Worm (Caenorhabditis elegans) whole organism, L3 larva: ENCODE measurements around the gene Y45F10B.59.

ENCODE experiments used
- aly-2 ChIP-seq: fragments of 150-350 bp; optimal IDR thresholded peaks from 2 replicates; lab custom pipeline; 2014; ENCODE audit warnings: missing biosample characterization, missing genetic modification characterization
- ama-1 ChIP-seq: fragments of 150-350 bp; optimal IDR thresholded peaks from 2 replicates; lab custom pipeline; 2018
- ceh-16 ChIP-seq: sonication (generic microtip); optimal IDR thresholded peaks from 2 replicates; lab custom pipeline; 2017; ENCODE audit warnings: missing biosample characterization, missing genetic modification characterization
- ceh-28 ChIP-seq: fragments of 150-350 bp; optimal IDR thresholded peaks from 2 replicates; lab custom pipeline; 2014; ENCODE audit warnings: missing biosample characterization, missing genetic modification reagents, missing genetic modification characterization
- ceh-82 ChIP-seq: fragments of 150-350 bp; optimal IDR thresholded peaks from 2 replicates; lab custom pipeline; 2014; ENCODE audit warnings: missing biosample characterization, missing genetic modification characterization
- ceh-9 ChIP-seq: sonication (generic microtip); optimal IDR thresholded peaks from 2 replicates; lab custom pipeline; 2018; ENCODE audit warnings: missing biosample characterization, missing genetic modification characterization
- daf-12 ChIP-seq: fragments of 150-350 bp; optimal IDR thresholded peaks from 2 replicates; lab custom pipeline; 2014; ENCODE audit warnings: missing biosample characterization, missing genetic modification reagents, missing genetic modification characterization
- egl-27 ChIP-seq: sonication (generic microtip); optimal IDR thresholded peaks from 4 replicates; lab custom pipeline; 2017; ENCODE audit warnings: missing biosample characterization, missing genetic modification reagents, missing genetic modification characterization
- egl-5 ChIP-seq: fragments of 150-350 bp; optimal IDR thresholded peaks from 2 replicates; lab custom pipeline; 2017; ENCODE audit warnings: missing biosample characterization, missing genetic modification reagents, missing genetic modification characterization, inconsistent platforms
- elt-2 ChIP-seq: sonication (generic microtip); optimal IDR thresholded peaks from 2 replicates; lab custom pipeline; 2016; ENCODE audit warnings: missing genetic modification reagents, mild to moderate bottlenecking, missing genetic modification characterization, missing compliant biosample characterization
- elt-3 ChIP-seq, 3 experiments: fragments of 150-350 bp in 1 of 3; sonication (generic microtip) in 2 of 3; optimal IDR thresholded peaks; 2 replicates in 2 of 3; 4 replicates in 1 of 3; lab custom pipeline; 2014 to 2017; ENCODE audit warnings: missing biosample characterization in 3 of 3, missing genetic modification characterization in 3 of 3
- fkh-10 ChIP-seq: sonication (generic microtip); optimal IDR thresholded peaks from 2 replicates; lab custom pipeline; 2017; ENCODE audit warnings: missing biosample characterization, missing genetic modification reagents, missing genetic modification characterization
- fkh-2 ChIP-seq: fragments of 150-350 bp; optimal IDR thresholded peaks from 2 replicates; lab custom pipeline; 2014; ENCODE audit warnings: missing biosample characterization, missing genetic modification reagents, missing genetic modification characterization
- fos-1 ChIP-seq: fragments of 150-350 bp; optimal IDR thresholded peaks from 2 replicates; lab custom pipeline; 2014; ENCODE audit warnings: missing biosample characterization, missing genetic modification characterization
- hmg-11 ChIP-seq: sonication (generic microtip); optimal IDR thresholded peaks from 2 replicates; lab custom pipeline; 2016; ENCODE audit warnings: missing genetic modification characterization, missing compliant biosample characterization
- jun-1 ChIP-seq: fragments of 150-350 bp; optimal IDR thresholded peaks from 2 replicates; lab custom pipeline; 2014; ENCODE audit warnings: missing biosample characterization, missing genetic modification reagents, missing genetic modification characterization
- lin-39 ChIP-seq: fragments of 150-350 bp; optimal IDR thresholded peaks from 2 replicates; lab custom pipeline; 2018; ENCODE audit warnings: missing biosample characterization, missing genetic modification reagents, missing genetic modification characterization
- lsy-12 ChIP-seq: sonication (generic microtip); optimal IDR thresholded peaks from 2 replicates; lab custom pipeline; 2016; ENCODE audit warnings: mild to moderate bottlenecking, missing genetic modification characterization, missing compliant biosample characterization
- mml-1 ChIP-seq: fragments of 150-350 bp; sonication (generic microtip); optimal IDR thresholded peaks from 3 replicates; lab custom pipeline; 2014; ENCODE audit warnings: missing biosample characterization, missing genetic modification characterization
- nfya-1 ChIP-seq: sonication (generic microtip); optimal IDR thresholded peaks from 2 replicates; lab custom pipeline; 2017; ENCODE audit warnings: missing genetic modification characterization, mild to moderate bottlenecking, missing compliant biosample characterization, antibody characterized with exemption, moderate library complexity; ENCODE audit not compliant: insufficient read depth
- nhr-11 ChIP-seq: fragments of 150-350 bp; optimal IDR thresholded peaks from 2 replicates; lab custom pipeline; 2014; ENCODE audit warnings: missing biosample characterization, missing genetic modification characterization
- nhr-12 ChIP-seq: fragments of 150-350 bp; optimal IDR thresholded peaks from 2 replicates; lab custom pipeline; 2014; ENCODE audit warnings: missing biosample characterization, missing genetic modification characterization
- nhr-23 ChIP-seq: fragments of 150-350 bp; optimal IDR thresholded peaks from 2 replicates; lab custom pipeline; 2014; ENCODE audit warnings: missing biosample characterization, missing genetic modification reagents, missing genetic modification characterization
- nhr-25 ChIP-seq: sonication (generic microtip); optimal IDR thresholded peaks from 2 replicates; lab custom pipeline; 2017; ENCODE audit warnings: missing biosample characterization, missing genetic modification characterization
- nhr-28 ChIP-seq: fragments of 150-350 bp; optimal IDR thresholded peaks from 2 replicates; lab custom pipeline; 2014; ENCODE audit warnings: missing biosample characterization, missing genetic modification characterization
- nhr-43 ChIP-seq: sonication (generic microtip); optimal IDR thresholded peaks from 2 replicates; lab custom pipeline; 2016; ENCODE audit warnings: mild to moderate bottlenecking, missing genetic modification characterization, missing compliant biosample characterization; ENCODE audit not compliant: poor library complexity, severe bottlenecking
- nhr-67 ChIP-seq: fragments of 150-350 bp; optimal IDR thresholded peaks from 2 replicates; lab custom pipeline; 2014; ENCODE audit warnings: missing biosample characterization, missing genetic modification characterization
- nhr-76 ChIP-seq: fragments of 150-350 bp; sonication (generic microtip); optimal IDR thresholded peaks from 5 replicates; lab custom pipeline; 2014; ENCODE audit warnings: missing biosample characterization, missing genetic modification characterization
- nhr-77 ChIP-seq: fragments of 150-350 bp; optimal IDR thresholded peaks from 2 replicates; lab custom pipeline; 2014; ENCODE audit warnings: missing biosample characterization, missing genetic modification characterization
- pha-4 ChIP-seq: fragments of 150-350 bp; optimal IDR thresholded peaks from 2 replicates; lab custom pipeline; 2014; ENCODE audit warnings: missing biosample characterization, missing genetic modification reagents, missing genetic modification characterization
- pqm-1 ChIP-seq: fragments of 150-350 bp; optimal IDR thresholded peaks from 2 replicates; lab custom pipeline; 2017; ENCODE audit warnings: missing biosample characterization, missing genetic modification characterization, inconsistent platforms
- sea-2 ChIP-seq: fragments of 150-350 bp; sonication (generic microtip); optimal IDR thresholded peaks from 4 replicates; lab custom pipeline; 2014; ENCODE audit warnings: missing biosample characterization, missing genetic modification reagents, missing genetic modification characterization
- snpc-4 ChIP-seq: fragments of 150-350 bp; optimal IDR thresholded peaks from 2 replicates; lab custom pipeline; 2014; ENCODE audit warnings: missing biosample characterization, missing genetic modification characterization
- unc-39 ChIP-seq: sonication (generic microtip); optimal IDR thresholded peaks from 4 replicates; lab custom pipeline; 2017; ENCODE audit warnings: missing biosample characterization, missing genetic modification characterization
- zag-1 ChIP-seq: fragments of 150-350 bp; optimal IDR thresholded peaks from 2 replicates; lab custom pipeline; 2014; ENCODE audit warnings: missing biosample characterization, missing genetic modification characterization

Gene Y45F10B.59

ce11 chrIV:13600643-13601042 lies 1.8 kb upstream of the Y45F10B.59 start:
- TF ChIP-seq ceh-82 (no peak), lsy-12 (tag; lab: Kevin White, UChicago) (no peak), snpc-4 (tag; lab: Kevin White, UChicago) (peak; percentile 70), zag-1 (tag; lab: Kevin White, UChicago) (no peak), hmg-11 (tag; lab: Kevin White, UChicago) (no peak), egl-27 (tag; lab: Kevin White, UChicago) (no peak), fkh-2 (no peak), elt-3 (tag; optimal IDR thresholded peaks at IDR 0.05; lab: Kevin White, UChicago) (no peak)

- TF ChIP-seq snpc-4 (tag; lab: Kevin White, UChicago), result peak; percentile 40
- no peak for TF ChIP-seq lin-39
Observed at ce11 chrIV:13601428-13601827, 991 bp upstream of the Y45F10B.59 start.

ce11 chrIV:13609755-13610154 lies 7.3 kb downstream of the Y45F10B.59 start, which contains the start of gene C08F11.13:
TSS of gene C08F11.13 (minus strand) at chrIV:13609892.
- TF ChIP-seq unc-39 (tag; lab: Kevin White, UChicago) (no peak), jun-1 (tag; lab: Kevin White, UChicago) (peak; percentile 0), elt-2 (tag; lab: Kevin White, UChicago) (peak; percentile 69), ama-1 (no peak), lin-39 (no peak), pha-4 (tag; lab: Kevin White, UChicago) (peak; percentile 60), elt-3 (tag; optimal IDR thresholded peaks at IDR 0.05; lab: Kevin White, UChicago) (no peak), lsy-12 (tag; lab: Kevin White, UChicago) (no peak), pqm-1 (tag; lab: Kevin White, UChicago) (peak; percentile 82)

- peak; percentile 19 for TF ChIP-seq pha-4 (tag; lab: Kevin White, UChicago)
- TF ChIP-seq daf-12, result no peak
- TF ChIP-seq lin-39, result no peak
- TF ChIP-seq mml-1 (tag; lab: Kevin White, UChicago), result no peak
- no peak for TF ChIP-seq nhr-28
- no peak for TF ChIP-seq ceh-9 (tag; lab: Kevin White, UChicago)
- no peak for TF ChIP-seq nhr-25 (tag; lab: Kevin White, UChicago)
- no peak for TF ChIP-seq nhr-11
- TF ChIP-seq zag-1 (tag; lab: Kevin White, UChicago), result no peak
- no peak for TF ChIP-seq nhr-77 (tag; lab: Kevin White, UChicago)
- no peak for TF ChIP-seq fos-1 (tag; lab: Kevin White, UChicago)
- TF ChIP-seq nhr-67 (tag; lab: Kevin White, UChicago), result no peak
- TF ChIP-seq elt-2 (tag; lab: Kevin White, UChicago), result peak; percentile 15
- no peak for TF ChIP-seq elt-3 (tag; optimal IDR thresholded peaks at IDR 0.05; lab: Kevin White, UChicago)
- TF ChIP-seq sea-2 (GFP tag; lab: Kevin White, UChicago), result no peak
- no peak for TF ChIP-seq aly-2
Observed at ce11 chrIV:13619203-13619602, 16.8 kb downstream of the Y45F10B.59 start, which contains the start of gene C08F11.3. TSS of gene C08F11.3 (plus strand) at chrIV:13619503.

ce11 chrIV:13623533-13623932 lies 21.1 kb downstream of the Y45F10B.59 start, which contains the start of gene C08F11.1:
TSS of gene C08F11.1 (plus strand) at chrIV:13623833.
- TF ChIP-seq nhr-11 (no peak), zag-1 (tag; lab: Kevin White, UChicago) (no peak), sea-2 (GFP tag; lab: Kevin White, UChicago) (no peak), mml-1 (tag; lab: Kevin White, UChicago) (no peak), snpc-4 (tag; lab: Kevin White, UChicago) (no peak), nhr-76 (no peak), ceh-16 (tag; lab: Kevin White, UChicago) (no peak), fkh-2 (no peak), pha-4 (tag; lab: Kevin White, UChicago) (no peak), jun-1 (tag; lab: Kevin White, UChicago) (no peak), ceh-28 (tag; lab: Kevin White, UChicago) (no peak)
- TF ChIP-seq, all 47 proteins: peak for 0

- TF ChIP-seq egl-5 (no peak), nfya-1 (tag; lab: Kevin White, UChicago) (no peak), nhr-28 (no peak), jun-1 (tag; lab: Kevin White, UChicago) (no peak), egl-27 (tag; lab: Kevin White, UChicago) (no peak), nhr-77 (tag; lab: Kevin White, UChicago) (no peak), ceh-9 (tag; lab: Kevin White, UChicago) (no peak), nhr-43 (tag; lab: Kevin White, UChicago) (no peak), lsy-12 (tag; lab: Kevin White, UChicago) (no peak), ama-1 (no peak), fkh-10 (GFP tag; lab: Kevin White, UChicago) (no peak), nhr-23 (tag; lab: Kevin White, UChicago) (no peak), nhr-12 (tag; lab: Kevin White, UChicago) (no peak), elt-2 (tag; lab: Kevin White, UChicago) (no peak)
Observed at ce11 chrIV:13626469-13626868, 24.1 kb downstream of the Y45F10B.59 start, which contains the start of gene sru-21. TSS of gene sru-21 (plus strand) at chrIV:13626769.
